Worm (Caenorhabditis elegans): ENCODE results near the gene B0353.1.

DNA sequence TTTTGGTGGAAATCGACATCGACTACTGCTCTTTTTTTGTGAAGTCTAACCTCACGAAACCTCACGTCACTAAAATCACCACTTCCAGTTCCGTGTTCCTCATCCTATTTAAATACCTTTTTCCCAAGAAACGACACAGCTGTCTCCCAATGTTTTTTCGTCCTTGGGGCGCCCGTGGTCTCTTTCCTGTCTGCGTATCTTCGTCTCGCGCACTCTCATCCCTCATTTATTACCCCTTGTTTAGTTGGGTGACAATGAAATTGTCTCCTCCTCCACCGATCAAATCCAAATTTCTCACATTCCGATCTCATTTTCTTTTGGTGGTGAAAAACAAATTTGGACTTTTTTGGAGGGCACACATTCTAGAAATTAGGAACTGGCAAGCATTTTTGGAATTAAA is 9.0 kb downstream of the B0353.1 start:
- TF ChIP-seq ceh-48 (tag; optimal IDR thresholded peaks at IDR 0.05) (no peak), Y22D7AL.16 (tag; optimal IDR thresholded peaks at IDR 0.05) (no peak), pqm-1 (tag; optimal IDR thresholded peaks at IDR 0.05) (no peak), hlh-6 (tag; optimal IDR thresholded peaks at IDR 0.05) (no peak), pros-1 (tag; optimal IDR thresholded peaks at IDR 0.05) (no peak), dve-1 (tag; optimal IDR thresholded peaks at IDR 0.05) (no peak), nhr-11 (tag; optimal IDR thresholded peaks at IDR 0.05) (no peak), ttx-3 (tag; optimal IDR thresholded peaks at IDR 0.05) (no peak), ahr-1 (tag; optimal IDR thresholded peaks at IDR 0.05) (no peak), K02D7.2 (tag; optimal IDR thresholded peaks at IDR 0.05) (no peak), lin-11 (tag; optimal IDR thresholded peaks at IDR 0.05) (no peak), ceh-2 (tag; optimal IDR thresholded peaks at IDR 0.05) (no peak)

Data from whole organism, late embryonic.